Fruit fly (Drosophila melanogaster) whole organism, embryonic: Measurements from ENCODE around the gene RhoGAP93B.
A peak's percentile ranks its signal among the peaks of the same experiment; 100 is the strongest.

Experiments used
- Abd-B ChIP-seq: fragments of 200-800 bp; sonication (Bioruptor generic); optimal IDR thresholded peaks from 2 replicates; lab custom pipeline; 2018; ENCODE audit warnings: missing biosample characterization, mild to moderate bottlenecking, missing genetic modification characterization, moderate library complexity
- BEAF-32 ChIP-seq: fragments of 200-800 bp; sonication (Bioruptor generic); optimal IDR thresholded peaks from 3 replicates; lab custom pipeline; 2017; ENCODE audit warnings: missing biosample characterization, missing genetic modification characterization, mild to moderate bottlenecking, moderate library complexity, missing genetic modification reagents
- Blimp-1 ChIP-seq: fragments of 200-800 bp; sonication (Bioruptor generic); optimal IDR thresholded peaks from 3 replicates; lab custom pipeline; 2018; ENCODE audit warnings: missing biosample characterization, missing genetic modification characterization, mild to moderate bottlenecking, moderate library complexity, missing genetic modification reagents
- CG11085 ChIP-seq: fragments of 200-800 bp; sonication (Bioruptor generic); IDR thresholded peaks from 2 replicates; pipeline ENCODE4 v1.3.6; 2022; ENCODE audit warnings: missing biosample characterization, missing genetic modification characterization
- CG11456 ChIP-seq: fragments of 200-800 bp; sonication (Bioruptor generic); IDR thresholded peaks from 3 replicates; pipeline ENCODE4 v1.3.6; 2022; ENCODE audit warnings: missing biosample characterization, missing genetic modification characterization
- CG12219 ChIP-seq: fragments of 200-800 bp; sonication (Bioruptor generic); optimal IDR thresholded peaks from 3 replicates; lab custom pipeline; 2018; ENCODE audit warnings: missing biosample characterization, mild to moderate bottlenecking, missing genetic modification characterization
- CG1233 ChIP-seq: fragments of 200-800 bp; sonication (Bioruptor generic); optimal IDR thresholded peaks from 4 replicates; lab custom pipeline; 2018; ENCODE audit warnings: missing biosample characterization, mild to moderate bottlenecking, missing genetic modification characterization
- CG12942 ChIP-seq: fragments of 200-800 bp; sonication (Bioruptor generic); optimal IDR thresholded peaks from 3 replicates; lab custom pipeline; 2016; ENCODE audit warnings: missing biosample characterization, missing genetic modification characterization
- CG13287 ChIP-seq: fragments of 200-800 bp; sonication (Bioruptor generic); IDR thresholded peaks from 2 replicates; pipeline ENCODE4 v1.3.6; 2022; ENCODE audit warnings: missing biosample characterization, missing genetic modification characterization; ENCODE audit not compliant: partially characterized antibody
- CG14710 ChIP-seq: fragments of 200-800 bp; sonication (Bioruptor generic); optimal IDR thresholded peaks from 3 replicates; lab custom pipeline; 2019; ENCODE audit warnings: missing biosample characterization, mild to moderate bottlenecking, missing genetic modification characterization, moderate library complexity
- CG15073 ChIP-seq: fragments of 200-800 bp; sonication (Bioruptor generic); optimal IDR thresholded peaks from 2 replicates; lab custom pipeline; 2016; ENCODE audit warnings: missing biosample characterization, missing genetic modification characterization
- CG15479 ChIP-seq: fragments of 200-800 bp; sonication (Bioruptor generic); optimal IDR thresholded peaks from 3 replicates; lab custom pipeline; 2019; ENCODE audit warnings: missing biosample characterization, mild to moderate bottlenecking, missing genetic modification characterization, moderate library complexity
- CG16863 ChIP-seq: fragments of 200-800 bp; sonication (Bioruptor generic); optimal IDR thresholded peaks from 3 replicates; lab custom pipeline; 2016; ENCODE audit warnings: missing biosample characterization, missing genetic modification characterization
- CG17328 ChIP-seq: fragments of 200-800 bp; sonication (Bioruptor generic); IDR thresholded peaks from 2 replicates; pipeline ENCODE4 v1.3.6; 2022; ENCODE audit warnings: missing biosample characterization, missing genetic modification characterization
- CG17361 ChIP-seq: fragments of 200-800 bp; sonication (Bioruptor generic); IDR thresholded peaks from 3 replicates; pipeline ENCODE4 v1.3.6; 2022; ENCODE audit warnings: missing biosample characterization, missing genetic modification characterization
- CG2116 ChIP-seq: fragments of 200-800 bp; sonication (Bioruptor generic); optimal IDR thresholded peaks from 3 replicates; lab custom pipeline; 2018; ENCODE audit warnings: missing biosample characterization, mild to moderate bottlenecking, missing genetic modification characterization
- CG2712 ChIP-seq: fragments of 200-800 bp; optimal IDR thresholded peaks from 3 replicates; lab custom pipeline; 2019; ENCODE audit warnings: missing biosample characterization, mild to moderate bottlenecking, missing genetic modification characterization, moderate library complexity
- CG3065 ChIP-seq: fragments of 200-800 bp; sonication (Bioruptor generic); optimal IDR thresholded peaks from 2 replicates; lab custom pipeline; 2016; ENCODE audit warnings: missing biosample characterization, missing genetic modification characterization
- CG3281 ChIP-seq: fragments of 200-800 bp; sonication (Bioruptor generic); optimal IDR thresholded peaks from 3 replicates; lab custom pipeline; 2017; ENCODE audit warnings: missing biosample characterization, mild to moderate bottlenecking, missing genetic modification characterization
- CG34376 ChIP-seq: fragments of 200-800 bp; sonication (Bioruptor generic); optimal IDR thresholded peaks from 2 replicates; lab custom pipeline; 2018; ENCODE audit warnings: missing biosample characterization, mild to moderate bottlenecking, missing genetic modification characterization
- CG4360 ChIP-seq: fragments of 200-800 bp; sonication (Bioruptor generic); IDR thresholded peaks from 2 replicates; pipeline ENCODE4 v1.3.6; 2022; ENCODE audit warnings: missing biosample characterization, missing genetic modification characterization
- CG4854 ChIP-seq: fragments of 200-800 bp; sonication (Bioruptor generic); optimal IDR thresholded peaks from 2 replicates; lab custom pipeline; 2016; ENCODE audit warnings: missing biosample characterization, missing genetic modification characterization, inconsistent platforms
- CG8944 ChIP-seq: fragments of 200-800 bp; sonication (Bioruptor generic); optimal IDR thresholded peaks from 3 replicates; lab custom pipeline; 2016; ENCODE audit warnings: missing biosample characterization, missing genetic modification characterization
- CG9932 ChIP-seq: fragments of 200-800 bp; sonication (Bioruptor generic); IDR thresholded peaks from 2 replicates; pipeline ENCODE4 v1.3.6; 2022; ENCODE audit warnings: missing biosample characterization, missing genetic modification characterization
- CTCF ChIP-seq: fragments of 200-800 bp; sonication (Bioruptor generic); optimal IDR thresholded peaks from 2 replicates; lab custom pipeline; 2017; ENCODE audit warnings: missing biosample characterization, mild to moderate bottlenecking, missing genetic modification characterization, moderate library complexity
- ERR ChIP-seq: fragments of 200-800 bp; sonication (Bioruptor generic); optimal IDR thresholded peaks from 2 replicates; lab custom pipeline; 2016; ENCODE audit warnings: missing biosample characterization, missing genetic modification characterization
- Mad ChIP-seq: fragments of 200-800 bp; sonication (Bioruptor generic); optimal IDR thresholded peaks from 2 replicates; lab custom pipeline; 2016; ENCODE audit warnings: missing biosample characterization, missing genetic modification characterization
- Meics ChIP-seq: fragments of 200-800 bp; sonication (Bioruptor generic); optimal IDR thresholded peaks from 2 replicates; lab custom pipeline; 2017; ENCODE audit warnings: missing biosample characterization, mild to moderate bottlenecking, missing genetic modification characterization
- Myb ChIP-seq: fragments of 200-800 bp; sonication (Bioruptor generic); optimal IDR thresholded peaks from 2 replicates; lab custom pipeline; 2016; ENCODE audit warnings: missing biosample characterization, missing genetic modification characterization
- Xrp1 ChIP-seq: fragments of 200-800 bp; sonication (Bioruptor generic); IDR thresholded peaks from 2 replicates; pipeline ENCODE4 v1.3.6; 2022; ENCODE audit warnings: missing biosample characterization, missing genetic modification characterization
- ab ChIP-seq: fragments of 200-800 bp; sonication (Bioruptor generic); optimal IDR thresholded peaks from 2 replicates; lab custom pipeline; 2016; ENCODE audit warnings: missing biosample characterization, missing genetic modification characterization
- ap ChIP-seq: fragments of 200-800 bp; sonication (Bioruptor generic); IDR thresholded peaks from 2 replicates; pipeline ENCODE4 v1.3.6; 2022; ENCODE audit warnings: missing biosample characterization, missing genetic modification characterization
- ase ChIP-seq: fragments of 200-800 bp; sonication (Bioruptor generic); IDR thresholded peaks from 3 replicates; pipeline ENCODE4 v1.3.6; 2022; ENCODE audit warnings: missing biosample characterization, missing genetic modification characterization
- bbx ChIP-seq: fragments of 200-800 bp; sonication (Bioruptor generic); IDR thresholded peaks from 2 replicates; pipeline ENCODE4 v1.3.6; 2022; ENCODE audit warnings: missing biosample characterization, missing genetic modification characterization; ENCODE audit not compliant: partially characterized antibody
- cg ChIP-seq: fragments of 200-800 bp; sonication (Bioruptor generic); optimal IDR thresholded peaks from 3 replicates; lab custom pipeline; 2019; ENCODE audit warnings: missing biosample characterization, mild to moderate bottlenecking, missing genetic modification characterization, moderate library complexity
- chn ChIP-seq: fragments of 200-800 bp; sonication (Bioruptor generic); optimal IDR thresholded peaks from 2 replicates; lab custom pipeline; 2016; ENCODE audit warnings: missing biosample characterization, missing genetic modification characterization
- dati ChIP-seq: fragments of 200-800 bp; sonication (Bioruptor generic); IDR thresholded peaks from 2 replicates; pipeline ENCODE4 v1.3.6; 2022; ENCODE audit warnings: missing biosample characterization, missing genetic modification characterization
- dm ChIP-seq: fragments of 200-800 bp; sonication (Bioruptor generic); optimal IDR thresholded peaks from 3 replicates; lab custom pipeline; 2016; ENCODE audit warnings: missing biosample characterization, missing genetic modification characterization
- esg ChIP-seq: fragments of 200-800 bp; sonication (Bioruptor generic); conservative IDR thresholded peaks from 2 replicates; pipeline ENCODE4 v1.3.6; 2022; ENCODE audit warnings: missing biosample characterization, missing genetic modification characterization
- eyg ChIP-seq: fragments of 200-800 bp; sonication (Bioruptor generic); optimal IDR thresholded peaks from 3 replicates; lab custom pipeline; 2016; ENCODE audit warnings: missing biosample characterization, missing genetic modification characterization
- hkb ChIP-seq, 2 experiments: fragments of 200-800 bp in 1 of 2; fragments of >200 bp in 1 of 2; sonication (Bioruptor generic) in 1 of 2; IDR thresholded peaks in 1 of 2; optimal IDR thresholded peaks in 1 of 2; 2 replicates each; pipeline versions ENCODE4 v1.3.6 to Lab custom; 2017 to 2022; ENCODE audit warnings: missing biosample characterization in 1 of 2, missing genetic modification characterization in 1 of 2
- klu ChIP-seq: fragments of 200-800 bp; sonication (Bioruptor generic); IDR thresholded peaks from 2 replicates; pipeline ENCODE4 v1.3.6; 2022; ENCODE audit warnings: missing biosample characterization, missing genetic modification characterization
- maf-S ChIP-seq: fragments of 200-800 bp; sonication (Bioruptor generic); optimal IDR thresholded peaks from 2 replicates; lab custom pipeline; 2016; ENCODE audit warnings: missing biosample characterization, missing genetic modification characterization
- nau ChIP-seq: fragments of 200-800 bp; sonication (Bioruptor generic); optimal IDR thresholded peaks from 3 replicates; lab custom pipeline; 2017; ENCODE audit warnings: missing biosample characterization, mild to moderate bottlenecking, missing genetic modification characterization, missing genetic modification reagents
- nerfin-1 ChIP-seq: fragments of 200-800 bp; sonication (Bioruptor generic); optimal IDR thresholded peaks from 3 replicates; lab custom pipeline; 2019; ENCODE audit warnings: missing biosample characterization, mild to moderate bottlenecking, missing genetic modification characterization, moderate library complexity
- nerfin-2 ChIP-seq: fragments of 200-800 bp; sonication (Bioruptor generic); IDR thresholded peaks from 2 replicates; pipeline ENCODE4 v1.3.6; 2022; ENCODE audit warnings: missing biosample characterization, missing genetic modification characterization; ENCODE audit not compliant: partially characterized antibody
- sim ChIP-seq: fragments of 200-800 bp; sonication (Bioruptor generic); IDR thresholded peaks from 2 replicates; pipeline ENCODE4 v1.3.6; 2022; ENCODE audit warnings: missing biosample characterization, missing genetic modification characterization
- stc ChIP-seq: fragments of 200-800 bp; sonication (Bioruptor generic); IDR thresholded peaks from 2 replicates; pipeline ENCODE4 v1.3.6; 2022; ENCODE audit warnings: missing biosample characterization, missing genetic modification characterization
- tna ChIP-seq: fragments of 200-800 bp; sonication (Bioruptor generic); IDR thresholded peaks from 2 replicates; pipeline ENCODE4 v1.3.6; 2022; ENCODE audit warnings: missing biosample characterization, missing genetic modification characterization; ENCODE audit not compliant: partially characterized antibody
- vvl ChIP-seq: fragments of 200-800 bp; sonication (Bioruptor generic); IDR thresholded peaks from 2 replicates; pipeline ENCODE4 v1.3.6; 2022; ENCODE audit warnings: missing biosample characterization, missing genetic modification characterization

RhoGAP93B gene

dm6 chr3R:21127352-21127985, 29.8 kb upstream of the RhoGAP93B start, which contains the start of the genes slmb and CG5793 (continued):
- TF ChIP-seq nau (GFP tag; lab: Kevin White, UChicago) (no peak), nerfin-1 (tag; lab: Kevin White, UChicago) (no peak), vvl (GFP tag; lab: Robert Waterston, UW) (peak; percentile 41), CG2712 (tag; lab: Kevin White, UChicago) (peak; percentile 28), Mad (GFP tag; lab: Kevin White, UChicago) (peak; percentile 25), sim (GFP tag; lab: Robert Waterston, UW) (no peak), esg (GFP tag; lab: Robert Waterston, UW) (no peak), CG9932 (peak; percentile 74), maf-S (GFP tag; lab: Kevin White, UChicago) (peak; percentile 48), dm (GFP tag; lab: Kevin White, UChicago) (peak; percentile 65), ab (GFP tag; lab: Kevin White, UChicago) (peak; percentile 1), Meics (GFP tag; lab: Kevin White, UChicago) (peak; percentile 20), cg (no peak), CG17361 (GFP tag; lab: Robert Waterston, UW) (peak; percentile 23; the same call in 1 of the 3 replicates), CG4360 (GFP tag; lab: Robert Waterston, UW) (no peak), hkb (optimal IDR thresholded peaks at IDR 0.05; lab: Kevin White, UChicago) (no peak), hkb (GFP tag; IDR thresholded peaks at IDR 0.05; lab: Robert Waterston, UW) (peak; percentile 37; the same call in 1 of the 2 replicates), nerfin-2 (GFP tag; lab: Robert Waterston, UW) (no peak), Abd-B (peak; percentile 12), CG15073 (no peak), CG17328 (GFP tag; lab: Robert Waterston, UW) (0 out of 2 replicates have a peak, but pooled peaks have one; percentile 37), CG34376 (GFP tag; lab: Kevin White, UChicago) (peak; percentile 91), CG16863 (GFP tag; lab: Kevin White, UChicago) (peak; percentile 60), stc (GFP tag; lab: Robert Waterston, UW) (no peak), CG13287 (GFP tag; lab: Robert Waterston, UW) (peak; percentile 80), chn (GFP tag; lab: Kevin White, UChicago) (peak; percentile 44), CG3281 (GFP tag; lab: Kevin White, UChicago) (peak; percentile 28), ase (GFP tag; lab: Robert Waterston, UW) (0 out of 3 replicates have a peak, but pooled peaks have one; percentile 21), dati (GFP tag; lab: Robert Waterston, UW) (no peak), bbx (GFP tag; lab: Robert Waterston, UW) (peak; percentile 61), klu (GFP tag; lab: Robert Waterston, UW) (no peak), CG2116 (peak; percentile 87), ERR (GFP tag; lab: Kevin White, UChicago) (peak; percentile 91), CG12942 (peak; percentile 8), CG3065 (GFP tag; lab: Kevin White, UChicago) (peak; percentile 24), BEAF-32 (peak; percentile 83), CG8944 (peak; percentile 54), CG12219 (no peak), Myb (GFP tag; lab: Kevin White, UChicago) (peak; percentile 87), CG14710 (tag; lab: Kevin White, UChicago) (peak; percentile 66), ap (GFP tag; lab: Robert Waterston, UW) (no peak), Xrp1 (GFP tag; lab: Robert Waterston, UW) (peak; percentile 46; the same call in 1 of the 2 replicates), CG4854 (GFP tag; lab: Kevin White, UChicago) (no peak), tna (GFP tag; lab: Robert Waterston, UW) (peak; percentile 47), Blimp-1 (GFP tag; lab: Kevin White, UChicago) (no peak), CTCF (no peak), CG11456 (GFP tag; lab: Robert Waterston, UW) (peak; percentile 58; the same call in 1 of the 3 replicates), CG11085 (GFP tag; lab: Robert Waterston, UW) (peak; percentile 37; the same call in 1 of the 2 replicates), eyg (GFP tag; lab: Kevin White, UChicago) (peak; percentile 37), CG1233 (GFP tag; lab: Kevin White, UChicago) (peak; percentile 36), CG15479 (GFP tag; lab: Kevin White, UChicago) (peak; percentile 0)
